Fruit fly (Drosophila melanogaster) whole organism, prepupa: Measurements from ENCODE around the gene msd5.

Experiments used
- CG11762 ChIP-seq: fragments of 200-800 bp; sonication (Bioruptor generic); optimal IDR thresholded peaks from 3 replicates; lab custom pipeline; 2016; ENCODE audit warnings: missing biosample characterization, missing genetic modification characterization; ENCODE audit not compliant: insufficient read depth
- CG15336 ChIP-seq: fragments of 200-800 bp; sonication (Bioruptor generic); IDR thresholded peaks from 2 replicates; pipeline ENCODE4 v1.3.6; 2022; ENCODE audit warnings: missing biosample characterization, missing genetic modification characterization
- CG3032 ChIP-seq: fragments of 200-800 bp; optimal IDR thresholded peaks from 2 replicates; lab custom pipeline; 2019; ENCODE audit warnings: missing biosample characterization, mild to moderate bottlenecking, missing genetic modification characterization, moderate library complexity
- CG31627 ChIP-seq: fragments of 200-800 bp; sonication (Bioruptor generic); optimal IDR thresholded peaks from 3 replicates; lab custom pipeline; 2016; ENCODE audit warnings: missing biosample characterization, missing genetic modification characterization
- CG32006 ChIP-seq: fragments of 200-800 bp; sonication (Bioruptor generic); optimal IDR thresholded peaks from 3 replicates; lab custom pipeline; 2017; ENCODE audit warnings: missing biosample characterization, mild to moderate bottlenecking, missing genetic modification characterization
- CG34406 ChIP-seq: fragments of 200-800 bp; sonication (Bioruptor generic); optimal IDR thresholded peaks from 3 replicates; lab custom pipeline; 2016; ENCODE audit warnings: missing biosample characterization, missing genetic modification characterization
- CG3919 ChIP-seq: fragments of 200-800 bp; sonication (Bioruptor generic); optimal IDR thresholded peaks from 3 replicates; lab custom pipeline; 2016; ENCODE audit warnings: missing biosample characterization, missing genetic modification characterization
- CG6163 ChIP-seq: fragments of 200-800 bp; sonication (Bioruptor generic); IDR thresholded peaks from 3 replicates; pipeline ENCODE4 v1.3.6; 2022; ENCODE audit warnings: missing biosample characterization, missing genetic modification characterization
- CG6792 ChIP-seq: fragments of 200-800 bp; sonication (Bioruptor generic); optimal IDR thresholded peaks from 3 replicates; lab custom pipeline; 2016; ENCODE audit warnings: missing biosample characterization, missing genetic modification characterization
- CG6854 ChIP-seq: fragments of 200-800 bp; sonication (Bioruptor generic); optimal IDR thresholded peaks from 2 replicates; lab custom pipeline; 2017; ENCODE audit warnings: missing biosample characterization, mild to moderate bottlenecking, missing genetic modification characterization
- CG9139 ChIP-seq: fragments of 200-800 bp; sonication (Bioruptor generic); optimal IDR thresholded peaks from 3 replicates; lab custom pipeline; 2017; ENCODE audit warnings: missing biosample characterization, mild to moderate bottlenecking, missing genetic modification characterization
- Eip78C ChIP-seq: fragments of 200-800 bp; sonication (Bioruptor generic); peaks from one replicate; lab custom pipeline; 2016; ENCODE audit warnings: missing biosample characterization, missing genetic modification characterization
- Ets21C ChIP-seq: fragments of 200-800 bp; sonication (Bioruptor generic); optimal IDR thresholded peaks from 3 replicates; lab custom pipeline; 2016; ENCODE audit warnings: missing biosample characterization, missing genetic modification characterization
- Ets96B ChIP-seq: fragments of 200-800 bp; optimal IDR thresholded peaks from 2 replicates; lab custom pipeline; 2019; ENCODE audit warnings: missing biosample characterization, mild to moderate bottlenecking, missing genetic modification characterization, moderate library complexity
- Gug ChIP-seq: fragments of 200-800 bp; sonication (Bioruptor generic); IDR thresholded peaks from 2 replicates; pipeline ENCODE4 v1.3.6; 2022; ENCODE audit warnings: missing biosample characterization, missing genetic modification characterization
- Hr38 ChIP-seq: sonication (Bioruptor generic); optimal IDR thresholded peaks from 2 replicates; lab custom pipeline; 2016; ENCODE audit warnings: missing biosample characterization, missing genetic modification characterization
- OdsH ChIP-seq: fragments of 200-800 bp; sonication (Bioruptor generic); optimal IDR thresholded peaks from 3 replicates; lab custom pipeline; 2016; ENCODE audit warnings: missing biosample characterization, missing genetic modification characterization
- Smox ChIP-seq: fragments of 200-800 bp; sonication (Bioruptor generic); optimal IDR thresholded peaks from 3 replicates; lab custom pipeline; 2016; ENCODE audit warnings: missing biosample characterization, missing genetic modification characterization
- Sox102F ChIP-seq: fragments of 200-800 bp; sonication (Bioruptor generic); optimal IDR thresholded peaks from 2 replicates; lab custom pipeline; 2016; ENCODE audit warnings: missing biosample characterization, mild to moderate bottlenecking, missing genetic modification characterization
- Sox15 ChIP-seq: fragments of 200-800 bp; sonication (Bioruptor generic); optimal IDR thresholded peaks from 3 replicates; lab custom pipeline; 2016; ENCODE audit warnings: missing biosample characterization, missing genetic modification characterization
- achi ChIP-seq: fragments of 200-800 bp; sonication (Bioruptor generic); optimal IDR thresholded peaks from 3 replicates; lab custom pipeline; 2016; ENCODE audit warnings: missing biosample characterization, missing genetic modification characterization
- dac ChIP-seq: fragments of 200-800 bp; sonication (Bioruptor generic); optimal IDR thresholded peaks from 2 replicates; lab custom pipeline; 2017; ENCODE audit warnings: missing biosample characterization, mild to moderate bottlenecking, missing genetic modification characterization
- eg ChIP-seq: fragments of 200-800 bp; sonication (Bioruptor generic); IDR thresholded peaks from 3 replicates; pipeline ENCODE4 v1.3.6; 2022; ENCODE audit warnings: missing biosample characterization, missing genetic modification characterization
- esn ChIP-seq: fragments of 200-800 bp; sonication (Bioruptor generic); optimal IDR thresholded peaks from 2 replicates; lab custom pipeline; 2016; ENCODE audit warnings: missing biosample characterization, mild to moderate bottlenecking, missing genetic modification characterization, moderate library complexity
- fd85E ChIP-seq: fragments of 200-800 bp; sonication (Bioruptor generic); optimal IDR thresholded peaks from 3 replicates; lab custom pipeline; 2016; ENCODE audit warnings: missing biosample characterization, missing genetic modification characterization
- fkh ChIP-seq: fragments of 200-800 bp; sonication (Bioruptor generic); optimal IDR thresholded peaks from 3 replicates; lab custom pipeline; 2017; ENCODE audit warnings: missing biosample characterization, mild to moderate bottlenecking, missing genetic modification characterization, moderate library complexity
- lz ChIP-seq: fragments of 200-800 bp; sonication (Bioruptor generic); optimal IDR thresholded peaks from 3 replicates; lab custom pipeline; 2016; ENCODE audit warnings: missing biosample characterization, missing genetic modification characterization
- net ChIP-seq: fragments of 200-800 bp; sonication (Bioruptor generic); optimal IDR thresholded peaks from 3 replicates; lab custom pipeline; 2016; ENCODE audit warnings: missing biosample characterization, missing genetic modification characterization
- salr ChIP-seq, 2 experiments: fragments of 200-800 bp; sonication (Bioruptor generic); optimal IDR thresholded peaks; 3 replicates each; lab custom pipeline; 2016 to 2018; ENCODE audit warnings: missing biosample characterization in 2 of 2, missing genetic modification characterization in 2 of 2, mild to moderate bottlenecking in 1 of 2
- vri ChIP-seq: fragments of 200-800 bp; sonication (Bioruptor generic); optimal IDR thresholded peaks from 3 replicates; lab custom pipeline; 2016; ENCODE audit warnings: missing biosample characterization, mild to moderate bottlenecking, missing genetic modification characterization

Gene msd5

dm6 chr3L:1334571-1335427 is 1.9 kb upstream of the msd5 start, which contains the start of the genes Hmbs and CG2211 (continued):
- peak; percentile 83 for TF ChIP-seq CG3919 (GFP tag; lab: Kevin White, UChicago)
- peak; percentile 81 for TF ChIP-seq Ets96B (tag; lab: Kevin White, UChicago)
- TF ChIP-seq salr (GFP tag; optimal IDR thresholded peaks at IDR 0.05; lab: Kevin White, UChicago): peak in 1 of 2 experiments; percentile 38
- peak; percentile 64 for TF ChIP-seq Gug (GFP tag; lab: Robert Waterston, UW)
- peak; percentile 20 for TF ChIP-seq vri (GFP tag; lab: Kevin White, UChicago)
- no peak for TF ChIP-seq OdsH
- peak; percentile 57 for TF ChIP-seq Hr38
- TF ChIP-seq CG6854 (GFP tag; lab: Kevin White, UChicago): peak; percentile 73
- TF ChIP-seq CG6163 (GFP tag; lab: Robert Waterston, UW): peak; percentile 81
- peak; percentile 76 for TF ChIP-seq esn
- peak; percentile 34 for TF ChIP-seq dac (GFP tag; lab: Kevin White, UChicago)
- TF ChIP-seq Smox: no peak
- TF ChIP-seq CG6792 (GFP tag; lab: Kevin White, UChicago): peak; percentile 69
- TF ChIP-seq lz: peak; percentile 72
- no peak for TF ChIP-seq CG9139 (GFP tag; lab: Kevin White, UChicago)
- TF ChIP-seq fkh (GFP tag; lab: Kevin White, UChicago): peak; percentile 22
- peak; percentile 58 for TF ChIP-seq Sox15
- TF ChIP-seq Sox102F (GFP tag; lab: Kevin White, UChicago): no peak
- peak; percentile 65 for TF ChIP-seq CG15336 (GFP tag; lab: Robert Waterston, UW)
- peak; percentile 64 for TF ChIP-seq Ets21C (GFP tag; lab: Kevin White, UChicago)
- peak; percentile 77 for TF ChIP-seq achi (GFP tag; lab: Kevin White, UChicago)

- peak; percentile 40 for TF ChIP-seq fkh (GFP tag; lab: Kevin White, UChicago)
- TF ChIP-seq Smox: no peak
These were observed 1.4 kb downstream of the msd5 start, which contains the start of gene msd1 for dm6 chr3L:1331542-1331941. TSS of gene msd1 (plus strand) at chr3L:1331744.

DNA sequence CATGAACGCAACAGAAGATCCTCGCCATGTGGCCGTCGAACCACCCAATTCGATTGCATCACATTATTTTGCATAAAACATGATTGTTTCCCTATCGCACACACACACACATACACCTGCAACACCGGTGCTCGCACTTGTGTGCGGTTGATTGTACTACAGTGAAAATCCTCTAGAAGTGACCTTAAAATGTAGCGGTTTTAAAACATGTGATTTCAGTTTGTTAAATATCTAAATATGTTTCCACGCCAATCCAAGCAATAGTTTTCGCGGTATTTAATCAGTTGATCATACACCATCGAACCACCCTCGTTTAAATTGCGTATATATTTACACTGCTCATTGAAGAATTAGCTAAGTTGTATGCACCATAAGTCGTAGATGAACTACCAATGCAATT is 2.5 kb downstream of the msd5 start:
- TF ChIP-seq OdsH (no peak), eg (GFP tag; lab: Robert Waterston, UW) (0 out of 3 replicates have a peak, but pooled peaks have one; percentile 34), esn (peak; percentile 29), achi (GFP tag; lab: Kevin White, UChicago) (peak; percentile 10), Eip78C (GFP tag; lab: Kevin White, UChicago) (peak; percentile 61), CG31627 (GFP tag; lab: Kevin White, UChicago) (peak; percentile 21), Ets21C (GFP tag; lab: Kevin White, UChicago) (no peak)

DNA sequence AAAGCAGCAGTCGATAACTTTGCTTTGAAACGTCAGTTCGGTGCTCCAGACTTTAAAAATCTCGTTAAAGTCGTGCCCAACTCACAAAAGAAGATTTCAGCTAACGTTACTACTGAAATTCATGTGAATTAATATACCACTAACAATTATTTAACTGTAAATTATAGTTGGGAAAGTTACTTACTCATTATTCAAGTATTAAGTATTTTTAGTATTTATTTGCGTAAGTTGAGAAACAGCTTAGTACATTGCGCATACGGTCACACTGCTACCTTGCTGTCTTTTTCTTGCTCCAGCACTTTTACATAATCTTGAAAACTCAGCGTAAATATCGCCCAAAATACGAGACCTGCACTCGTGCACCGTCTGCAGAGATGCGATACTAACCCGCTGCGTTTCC is 3.2 kb downstream of the msd5 start, which contains the start of gene ND-ACP:
TSS of gene ND-ACP (plus strand) at position 226 of the 400 bp plus-strand sequence.
- TF ChIP-seq achi (GFP tag; lab: Kevin White, UChicago) (peak; percentile 83), vri (GFP tag; lab: Kevin White, UChicago) (peak; percentile 66), CG32006 (GFP tag; lab: Kevin White, UChicago) (no peak)

dm6 chr3L:1325626-1325937 is 7.4 kb downstream of the msd5 start:
- TF ChIP-seq CG34406 (GFP tag; lab: Kevin White, UChicago) (no peak), vri (GFP tag; lab: Kevin White, UChicago) (peak; percentile 58)

DNA sequence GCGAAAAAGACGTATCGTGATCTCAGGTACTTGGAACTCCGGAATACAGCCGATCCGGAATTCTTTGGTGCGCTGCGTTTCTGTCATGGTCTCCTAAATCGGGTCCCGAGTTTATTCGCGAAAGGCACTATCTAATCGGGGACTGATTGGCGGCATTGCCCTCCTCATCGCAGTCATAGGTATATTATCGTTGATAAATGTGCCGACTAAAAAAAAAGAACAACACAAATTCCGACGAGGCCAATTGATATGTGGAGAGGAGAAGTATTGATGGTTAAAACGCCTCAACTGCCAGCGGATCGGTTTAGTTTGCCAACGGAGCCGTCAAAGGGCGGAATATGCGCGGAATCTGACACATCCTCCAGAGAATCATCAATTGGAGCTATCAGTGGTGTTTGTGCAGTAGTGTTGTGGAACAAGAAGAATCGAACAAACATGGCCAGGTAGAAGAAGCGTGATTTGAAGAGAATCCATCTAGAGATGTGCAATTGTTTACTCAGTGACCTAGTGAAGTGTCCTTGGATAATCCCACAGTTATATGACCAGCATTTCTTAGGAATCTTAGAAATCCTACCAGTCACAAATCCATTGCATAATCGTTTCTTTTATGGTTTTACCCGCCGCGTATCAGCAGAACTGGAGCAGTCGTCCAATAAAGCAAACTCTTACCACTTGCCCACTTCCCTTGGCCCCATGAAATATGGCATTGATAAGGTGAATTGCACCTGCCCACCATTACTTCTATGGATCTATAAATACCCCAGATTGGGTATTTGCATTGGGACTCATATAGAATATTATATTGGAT is 7.9 kb downstream of the msd5 start:
- no peak for TF ChIP-seq Smox
- no peak for TF ChIP-seq net (GFP tag; lab: Kevin White, UChicago)
- no peak for TF ChIP-seq fd85E
- TF ChIP-seq CG3032 (tag; lab: Kevin White, UChicago): no peak
- no peak for TF ChIP-seq CG11762 (GFP tag; lab: Kevin White, UChicago)
- no peak for TF ChIP-seq Gug (GFP tag; lab: Robert Waterston, UW)
- TF ChIP-seq vri (GFP tag; lab: Kevin White, UChicago): peak; percentile 97
- TF ChIP-seq, all 60 proteins: peak for 1
